6 fruit fly cellular contexts compared by ENCODE assay signal in the genomic region with DNA sequence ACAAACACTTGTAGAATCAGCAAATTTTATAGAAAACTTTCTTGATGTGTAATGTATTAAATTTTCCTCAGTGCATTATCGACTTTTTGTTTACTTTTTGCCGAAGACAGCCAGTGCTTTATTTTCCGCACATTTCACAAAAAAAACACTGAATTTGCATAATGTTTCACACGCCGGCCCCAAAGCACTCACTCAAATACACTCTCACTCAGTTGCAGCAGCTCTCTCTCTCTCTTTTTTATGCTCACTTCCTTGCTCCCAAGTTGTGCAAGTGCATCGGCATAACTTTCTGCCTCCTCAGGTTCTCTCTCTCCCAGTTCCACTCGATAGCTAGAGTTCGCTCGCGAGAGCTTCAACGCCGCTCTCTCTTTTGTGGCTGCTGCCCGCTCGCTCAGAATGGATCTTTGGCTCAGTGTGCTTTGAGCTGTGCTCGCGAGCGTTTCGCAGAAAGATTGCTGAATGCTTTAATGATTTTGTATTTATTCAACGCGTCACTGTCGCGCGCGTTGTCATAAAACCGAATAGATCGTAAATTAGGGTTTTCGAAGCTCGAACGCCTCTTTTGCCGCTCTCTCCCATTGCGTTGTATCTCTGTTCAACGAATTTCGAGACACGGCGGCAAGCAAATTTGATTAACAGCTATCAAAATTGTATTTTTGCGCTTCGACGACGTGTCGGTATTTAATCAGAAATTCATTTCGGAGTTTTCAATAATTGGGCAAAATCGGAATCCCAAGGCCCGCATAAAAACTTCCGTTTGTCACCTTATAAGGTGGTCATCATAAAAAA.
TF ChIP-seq lines count a peak whose summit lies in the region.

No protein-coding gene starts in this region.

- TF ChIP-seq CTCF in whole organism, embryonic (GFP tag; optimal IDR thresholded peaks at IDR 0.05; lab: Kevin White, UChicago) = peak; percentile 2

TF ChIP-seq in whole organism, 6 proteins besides CTCF, POLR2A, EP300 and RAD21:
- TF ChIP-seq EcR (GFP tag; optimal IDR thresholded peaks at IDR 0.05; lab: Kevin White, UChicago) (no peak), Dll (optimal IDR thresholded peaks at IDR 0.05; lab: Kevin White, UChicago) (peak; percentile 99)

TF ChIP-seq in whole organism, adult, 20 proteins besides CTCF, POLR2A, EP300 and RAD21 (continues in another document):
- TF ChIP-seq ovo (GFP tag; optimal IDR thresholded peaks at IDR 0.05; lab: Kevin White, UChicago) (peak; percentile 53), cic (GFP tag; optimal IDR thresholded peaks at IDR 0.05; lab: Kevin White, UChicago) (peak; percentile 75), CG7045 (GFP tag; optimal IDR thresholded peaks at IDR 0.05; lab: Kevin White, UChicago) (peak; percentile 26), tj (GFP tag; optimal IDR thresholded peaks at IDR 0.05; lab: Kevin White, UChicago) (peak; percentile 80), CG14711 (tag; optimal IDR thresholded peaks at IDR 0.05; lab: Kevin White, UChicago) (peak; percentile 16), CG11617 (GFP tag; optimal IDR thresholded peaks at IDR 0.05; lab: Kevin White, UChicago) (peak; percentile 10), CG33017 (tag; optimal IDR thresholded peaks at IDR 0.05; lab: Kevin White, UChicago) (peak; percentile 60), bab1 (GFP tag; optimal IDR thresholded peaks at IDR 0.05; lab: Kevin White, UChicago) (peak; percentile 73), Mnt (GFP tag; optimal IDR thresholded peaks at IDR 0.05; lab: Kevin White, UChicago) (peak; percentile 68), CG1620 (GFP tag; optimal IDR thresholded peaks at IDR 0.05; lab: Kevin White, UChicago) (no peak), Hr96 (GFP tag; optimal IDR thresholded peaks at IDR 0.05; lab: Kevin White, UChicago) (peak; percentile 45), CG12768 (GFP tag; optimal IDR thresholded peaks at IDR 0.05; lab: Kevin White, UChicago) (peak; percentile 65), Crg-1 (GFP tag; optimal IDR thresholded peaks at IDR 0.05; lab: Kevin White, UChicago) (peak; percentile 13), toe (GFP tag; optimal IDR thresholded peaks at IDR 0.05; lab: Kevin White, UChicago) (no peak), CG5204 (GFP tag; optimal IDR thresholded peaks at IDR 0.05; lab: Kevin White, UChicago) (no peak), kay (GFP tag; lab: Kevin White, UChicago; ENCODE audit: borderline replicate concordance) (no peak)

TF ChIP-seq in whole organism, embryonic, 481 proteins besides CTCF, POLR2A, EP300 and RAD21 (continues in another document):
- TF ChIP-seq CG17802 (tag; optimal IDR thresholded peaks at IDR 0.05; lab: Kevin White, UChicago) (no peak), rib (GFP tag; IDR thresholded peaks at IDR 0.05; lab: Robert Waterston, UW) (peak; percentile 65), YL-1 (GFP tag; optimal IDR thresholded peaks at IDR 0.05; lab: Kevin White, UChicago) (no peak), CG18619 (GFP tag; optimal IDR thresholded peaks at IDR 0.05; lab: Kevin White, UChicago) (no peak), h (optimal IDR thresholded peaks at IDR 0.05; lab: Kevin White, UChicago) (no peak), CG11085 (GFP tag; IDR thresholded peaks at IDR 0.05; lab: Robert Waterston, UW) (no peak), nau (GFP tag; optimal IDR thresholded peaks at IDR 0.05; lab: Kevin White, UChicago) (no peak), CG6689 (GFP tag; IDR thresholded peaks at IDR 0.05; lab: Robert Waterston, UW) (no peak), slou (GFP tag; optimal IDR thresholded peaks at IDR 0.05; lab: Kevin White, UChicago) (no peak), ro (GFP tag; IDR thresholded peaks at IDR 0.05; lab: Robert Waterston, UW) (no peak), caup (GFP tag; optimal IDR thresholded peaks at IDR 0.05; lab: Kevin White, UChicago; ENCODE audit: severe bottlenecking) (peak; percentile 17), Ssrp (tag; optimal IDR thresholded peaks at IDR 0.05; lab: Kevin White, UChicago) (no peak), ATbp (GFP tag; optimal IDR thresholded peaks at IDR 0.05; lab: Kevin White, UChicago) (no peak), E2f2 (GFP tag; IDR thresholded peaks at IDR 0.05; lab: Robert Waterston, UW) (peak; percentile 24; the same call in 1 of the 2 replicates), Hr3 (GFP tag; optimal IDR thresholded peaks at IDR 0.05; lab: Kevin White, UChicago) (no peak), NC2α (GFP tag; optimal IDR thresholded peaks at IDR 0.05; lab: Kevin White, UChicago) (no peak), CG6813 (GFP tag; optimal IDR thresholded peaks at IDR 0.05; lab: Kevin White, UChicago) (peak; percentile 53)

TF ChIP-seq in whole organism, prepupa, 60 proteins besides CTCF, POLR2A, EP300 and RAD21 (continues in another document):
- peak; percentile 78 for TF ChIP-seq vri (GFP tag; optimal IDR thresholded peaks at IDR 0.05; lab: Kevin White, UChicago)
- TF ChIP-seq Ets96B (tag; optimal IDR thresholded peaks at IDR 0.05; lab: Kevin White, UChicago) = peak; percentile 38
- TF ChIP-seq Gug (GFP tag; IDR thresholded peaks at IDR 0.05; lab: Robert Waterston, UW) = peak; percentile 38; the same call in 1 of the 2 replicates
- peak; percentile 66 for TF ChIP-seq CG9139 (GFP tag; optimal IDR thresholded peaks at IDR 0.05; lab: Kevin White, UChicago)
- TF ChIP-seq dsx (GFP tag; optimal IDR thresholded peaks at IDR 0.05; lab: Kevin White, UChicago; ENCODE audit: poor library complexity, severe bottlenecking) = peak; percentile 66
- no peak for TF ChIP-seq acj6 (GFP tag; optimal IDR thresholded peaks at IDR 0.05; lab: Kevin White, UChicago)
- TF ChIP-seq spab (GFP tag; optimal IDR thresholded peaks at IDR 0.05; lab: Kevin White, UChicago) = peak; percentile 47
- peak; percentile 16 for TF ChIP-seq topi (GFP tag; optimal IDR thresholded peaks at IDR 0.05; lab: Kevin White, UChicago)
- peak; percentile 80 for TF ChIP-seq CG8119 (GFP tag; IDR thresholded peaks at IDR 0.05; lab: Robert Waterston, UW)
- TF ChIP-seq fd85E (GFP tag; optimal IDR thresholded peaks at IDR 0.05; lab: Kevin White, UChicago) = peak; percentile 65
- peak; percentile 70 for TF ChIP-seq CG15336 (GFP tag; IDR thresholded peaks at IDR 0.05; lab: Robert Waterston, UW)
- TF ChIP-seq CG11762 (GFP tag; optimal IDR thresholded peaks at IDR 0.05; lab: Kevin White, UChicago; ENCODE audit: insufficient read depth) = peak; percentile 48
- peak; percentile 81 for TF ChIP-seq CG6854 (GFP tag; optimal IDR thresholded peaks at IDR 0.05; lab: Kevin White, UChicago)
- peak; percentile 8 for TF ChIP-seq esn (GFP tag; optimal IDR thresholded peaks at IDR 0.05; lab: Kevin White, UChicago)
- no peak for TF ChIP-seq Hr4 (GFP tag; optimal IDR thresholded peaks at IDR 0.05; lab: Kevin White, UChicago)
- no peak for TF ChIP-seq Hr39 (GFP tag; optimal IDR thresholded peaks at IDR 0.05; lab: Kevin White, UChicago)

TF ChIP-seq in whole organism, pupa, 21 proteins besides CTCF, POLR2A, EP300 and RAD21 (continues in another document):
- TF ChIP-seq CG34367 (tag; optimal IDR thresholded peaks at IDR 0.05; lab: Kevin White, UChicago) = peak; percentile 9
- peak; percentile 60; the same call in 1 of the 2 replicates for TF ChIP-seq CG32121 (GFP tag; IDR thresholded peaks at IDR 0.05; lab: Robert Waterston, UW)
- peak; percentile 81 for TF ChIP-seq CG4496 (GFP tag; IDR thresholded peaks at IDR 0.05; lab: Robert Waterston, UW)
- peak; percentile 88 for TF ChIP-seq Pif1B (GFP tag; optimal IDR thresholded peaks at IDR 0.05; lab: Kevin White, UChicago)
- TF ChIP-seq D1 (tag; optimal IDR thresholded peaks at IDR 0.05; lab: Kevin White, UChicago) = no peak
- TF ChIP-seq Ets98B (GFP tag; IDR thresholded peaks at IDR 0.05; lab: Robert Waterston, UW) = peak; percentile 85
- TF ChIP-seq EcR (GFP tag; optimal IDR thresholded peaks at IDR 0.05; lab: Kevin White, UChicago) = peak; percentile 77
- peak; percentile 23 for TF ChIP-seq CG9948 (tag; optimal IDR thresholded peaks at IDR 0.05; lab: Kevin White, UChicago)
- TF ChIP-seq Pif1A (GFP tag; optimal IDR thresholded peaks at IDR 0.05; lab: Kevin White, UChicago) = peak; percentile 76
- TF ChIP-seq gl (tag; optimal IDR thresholded peaks at IDR 0.05; lab: Kevin White, UChicago) = peak; percentile 53
- peak; percentile 55 for TF ChIP-seq CG8159 (tag; optimal IDR thresholded peaks at IDR 0.05; lab: Kevin White, UChicago)
- TF ChIP-seq CG15710 (tag; optimal IDR thresholded peaks at IDR 0.05; lab: Kevin White, UChicago) = no peak
- peak; percentile 47 for TF ChIP-seq CG17806 (tag; optimal IDR thresholded peaks at IDR 0.05; lab: Kevin White, UChicago)
- no peak for TF ChIP-seq CG10348 (GFP tag; IDR thresholded peaks at IDR 0.05; lab: Robert Waterston, UW)
- peak; percentile 82 for TF ChIP-seq CG14655 (GFP tag; optimal IDR thresholded peaks at IDR 0.05; lab: Kevin White, UChicago)
- peak; percentile 92 for TF ChIP-seq CG12605 (GFP tag; IDR thresholded peaks at IDR 0.05; lab: Robert Waterston, UW)
- TF ChIP-seq fd96Ca (GFP tag; IDR thresholded peaks at IDR 0.05; lab: Robert Waterston, UW) = peak; percentile 68
- peak; percentile 46 for TF ChIP-seq CG13204 (GFP tag; optimal IDR thresholded peaks at IDR 0.05; lab: Kevin White, UChicago)

TF ChIP-seq in whole organism, wandering third instar larva, 38 proteins besides CTCF, POLR2A, EP300 and RAD21 (continues in another document):
- TF ChIP-seq Jra (GFP tag; optimal IDR thresholded peaks at IDR 0.05; lab: Kevin White, UChicago) (peak; percentile 76), Sp1 (GFP tag; optimal IDR thresholded peaks at IDR 0.05; lab: Kevin White, UChicago) (peak; percentile 37), Rel (GFP tag; optimal IDR thresholded peaks at IDR 0.05; lab: Kevin White, UChicago) (peak; percentile 64), Rel (tag; optimal IDR thresholded peaks at IDR 0.05; lab: Kevin White, UChicago) (peak; percentile 10), dl (GFP tag; optimal IDR thresholded peaks at IDR 0.05; lab: Kevin White, UChicago; ENCODE audit: insufficient read depth in 1 of 2, partially characterized antibody in 2 of 2) (peak; percentile 96 to 98), Hnf4 (GFP tag; optimal IDR thresholded peaks at IDR 0.05; lab: Kevin White, UChicago) (peak; percentile 35), foxo (GFP tag; optimal IDR thresholded peaks at IDR 0.05; lab: Kevin White, UChicago) (peak in 1 of 2 experiments; percentile 48), sv (GFP tag; optimal IDR thresholded peaks at IDR 0.05; lab: Kevin White, UChicago) (no peak), sage (GFP tag; optimal IDR thresholded peaks at IDR 0.05; lab: Kevin White, UChicago) (peak; percentile 74), woc (GFP tag; optimal IDR thresholded peaks at IDR 0.05; lab: Kevin White, UChicago) (no peak), CG32264 (GFP tag; optimal IDR thresholded peaks at IDR 0.05; lab: Kevin White, UChicago) (peak; percentile 45), fru (GFP tag; optimal IDR thresholded peaks at IDR 0.05; lab: Kevin White, UChicago) (peak; percentile 48), Abd-B (GFP tag; optimal IDR thresholded peaks at IDR 0.05; lab: Kevin White, UChicago) (no peak), h (GFP tag; optimal IDR thresholded peaks at IDR 0.05; lab: Kevin White, UChicago) (peak; percentile 90), HLH106 (tag; optimal IDR thresholded peaks at IDR 0.05; lab: Kevin White, UChicago) (no peak), N (GFP tag; optimal IDR thresholded peaks at IDR 0.05; lab: Kevin White, UChicago) (no peak), Dif (GFP tag; optimal IDR thresholded peaks at IDR 0.05; lab: Kevin White, UChicago; ENCODE audit: partially characterized antibody) (peak; percentile 99), CrebA (GFP tag; optimal IDR thresholded peaks at IDR 0.05; lab: Kevin White, UChicago; ENCODE audit: borderline replicate concordance) (peak; percentile 86)
